Worm (Caenorhabditis elegans) whole organism, mixed stage, embryonic: Measurements from ENCODE around the gene famk-1.

ENCODE experiments used
- M03D4.4 ChIP-seq: sonication (generic microtip); optimal IDR thresholded peaks from 2 replicates; lab custom pipeline; 2017; ENCODE audit warnings: mild to moderate bottlenecking, missing genetic modification characterization, missing compliant biosample characterization
- bed-3 ChIP-seq: fragments of 200-800 bp; sonication (Bioruptor generic); optimal IDR thresholded peaks from 3 replicates; lab custom pipeline; 2018; ENCODE audit warnings: mild to moderate bottlenecking, missing genetic modification characterization, moderate library complexity, missing compliant biosample characterization
- blmp-1 ChIP-seq: fragments of 150-350 bp; optimal IDR thresholded peaks from 2 replicates; lab custom pipeline; 2014; ENCODE audit warnings: missing biosample characterization, missing genetic modification characterization
- ceh-39 ChIP-seq: fragments of 150-350 bp; optimal IDR thresholded peaks from 2 replicates; lab custom pipeline; 2014; ENCODE audit warnings: missing biosample characterization, missing genetic modification characterization
- ceh-43 ChIP-seq: fragments of 200-800 bp; sonication (Bioruptor generic); optimal IDR thresholded peaks from 2 replicates; lab custom pipeline; 2018; ENCODE audit warnings: mild to moderate bottlenecking, missing genetic modification characterization, moderate library complexity, missing compliant biosample characterization
- ceh-83 ChIP-seq: fragments of 200-800 bp; sonication (Bioruptor generic); optimal IDR thresholded peaks from 2 replicates; lab custom pipeline; 2018; ENCODE audit warnings: mild to moderate bottlenecking, missing genetic modification characterization, missing compliant biosample characterization
- ces-1 ChIP-seq: fragments of 150-350 bp; optimal IDR thresholded peaks from 2 replicates; lab custom pipeline; 2014; ENCODE audit warnings: missing biosample characterization, missing genetic modification reagents, missing genetic modification characterization
- cnd-1 ChIP-seq: fragments of 200-800 bp; sonication (Bioruptor generic); optimal IDR thresholded peaks from 2 replicates; lab custom pipeline; 2018; ENCODE audit warnings: mild to moderate bottlenecking, missing genetic modification characterization, missing compliant biosample characterization
- drap-1 ChIP-seq: fragments of 200-800 bp; sonication (Bioruptor generic); optimal IDR thresholded peaks from 3 replicates; lab custom pipeline; 2018; ENCODE audit warnings: mild to moderate bottlenecking, missing genetic modification characterization, missing compliant biosample characterization
- elt-1 ChIP-seq: sonication (generic microtip); optimal IDR thresholded peaks from 2 replicates; lab custom pipeline; 2017; ENCODE audit warnings: missing genetic modification characterization, mild to moderate bottlenecking, missing compliant biosample characterization, antibody characterized with exemption, moderate library complexity, borderline replicate concordance; ENCODE audit not compliant: insufficient read depth
- elt-3 ChIP-seq: fragments of 150-350 bp; optimal IDR thresholded peaks from 2 replicates; lab custom pipeline; 2014; ENCODE audit warnings: missing biosample characterization, missing genetic modification characterization
- flh-1 ChIP-seq: fragments of 200-800 bp; sonication (Bioruptor generic); optimal IDR thresholded peaks from 2 replicates; lab custom pipeline; 2018; ENCODE audit warnings: mild to moderate bottlenecking, missing genetic modification characterization, moderate library complexity, missing compliant biosample characterization
- ham-2 ChIP-seq: fragments of 200-800 bp; sonication (Bioruptor generic); optimal IDR thresholded peaks from 2 replicates; lab custom pipeline; 2018; ENCODE audit warnings: mild to moderate bottlenecking, missing genetic modification characterization, missing compliant biosample characterization
- hlh-1 ChIP-seq: fragments of 150-350 bp; optimal IDR thresholded peaks from 2 replicates; lab custom pipeline; 2014; ENCODE audit warnings: missing biosample characterization, missing genetic modification reagents, missing genetic modification characterization
- lin-13 ChIP-seq: fragments of 150-350 bp; optimal IDR thresholded peaks from 2 replicates; lab custom pipeline; 2014; ENCODE audit warnings: missing biosample characterization, missing genetic modification characterization
- lin-32 ChIP-seq: fragments of 200-800 bp; sonication (Bioruptor generic); optimal IDR thresholded peaks from 2 replicates; lab custom pipeline; 2018; ENCODE audit warnings: mild to moderate bottlenecking, missing genetic modification characterization, missing compliant biosample characterization
- lsy-2 ChIP-seq: fragments of 150-350 bp; optimal IDR thresholded peaks from 2 replicates; lab custom pipeline; 2014; ENCODE audit warnings: missing biosample characterization, missing genetic modification characterization
- mab-5 ChIP-seq: fragments of 150-350 bp; optimal IDR thresholded peaks from 2 replicates; lab custom pipeline; 2014; ENCODE audit warnings: missing biosample characterization, missing genetic modification characterization
- mep-1 ChIP-seq: fragments of 150-350 bp; optimal IDR thresholded peaks from 2 replicates; lab custom pipeline; 2017; ENCODE audit warnings: missing biosample characterization, missing genetic modification reagents, missing genetic modification characterization, inconsistent platforms
- mls-2 ChIP-seq: sonication (generic microtip); optimal IDR thresholded peaks from 2 replicates; lab custom pipeline; 2016; ENCODE audit warnings: mild to moderate bottlenecking, missing genetic modification characterization, moderate library complexity, missing compliant biosample characterization
- nhr-12 ChIP-seq: fragments of 150-350 bp; optimal IDR thresholded peaks from 2 replicates; lab custom pipeline; 2014; ENCODE audit warnings: missing biosample characterization, missing genetic modification characterization
- nhr-2 ChIP-seq: fragments of 150-350 bp; optimal IDR thresholded peaks from 2 replicates; lab custom pipeline; 2014; ENCODE audit warnings: missing biosample characterization, missing genetic modification characterization
- nhr-237 ChIP-seq: fragments of 150-350 bp; optimal IDR thresholded peaks from 2 replicates; lab custom pipeline; 2014; ENCODE audit warnings: missing biosample characterization, missing genetic modification characterization
- nhr-28 ChIP-seq: fragments of 150-350 bp; optimal IDR thresholded peaks from 2 replicates; lab custom pipeline; 2014; ENCODE audit warnings: missing biosample characterization, missing genetic modification characterization
- nhr-76 ChIP-seq: sonication (generic microtip); optimal IDR thresholded peaks from 2 replicates; lab custom pipeline; 2017; ENCODE audit warnings: missing biosample characterization, missing genetic modification characterization
- pha-4 ChIP-seq: fragments of 150-350 bp; optimal IDR thresholded peaks from 2 replicates; lab custom pipeline; 2018; ENCODE audit warnings: missing biosample characterization, missing genetic modification reagents, missing genetic modification characterization
- sem-2 ChIP-seq: fragments of 200-800 bp; sonication (Bioruptor generic); optimal IDR thresholded peaks from 2 replicates; lab custom pipeline; 2018; ENCODE audit warnings: mild to moderate bottlenecking, missing genetic modification characterization, missing compliant biosample characterization
- snpc-4 ChIP-seq: fragments of 150-350 bp; optimal IDR thresholded peaks from 2 replicates; lab custom pipeline; 2014; ENCODE audit warnings: missing biosample characterization, missing genetic modification characterization
- sptf-1 ChIP-seq: sonication (generic microtip); optimal IDR thresholded peaks from 2 replicates; lab custom pipeline; 2017; ENCODE audit warnings: mild to moderate bottlenecking, missing genetic modification characterization, moderate library complexity, missing compliant biosample characterization
- tbx-8 ChIP-seq: fragments of 200-800 bp; sonication (Bioruptor generic); optimal IDR thresholded peaks from 2 replicates; lab custom pipeline; 2018; ENCODE audit warnings: mild to moderate bottlenecking, missing genetic modification characterization, moderate library complexity, missing compliant biosample characterization
- unc-120 ChIP-seq: sonication (generic microtip); optimal IDR thresholded peaks from 2 replicates; lab custom pipeline; 2017; ENCODE audit warnings: missing genetic modification characterization, missing compliant biosample characterization; ENCODE audit not compliant: poor library complexity, severe bottlenecking
- unc-39 ChIP-seq: fragments of 150-350 bp; optimal IDR thresholded peaks from 2 replicates; lab custom pipeline; 2014; ENCODE audit warnings: missing biosample characterization, missing genetic modification characterization
- unc-62 ChIP-seq: fragments of 150-350 bp; optimal IDR thresholded peaks from 2 replicates; lab custom pipeline; 2014; ENCODE audit warnings: missing biosample characterization, missing genetic modification reagents, missing genetic modification characterization
- zip-8 ChIP-seq: fragments of 150-350 bp; optimal IDR thresholded peaks from 2 replicates; lab custom pipeline; 2014; ENCODE audit warnings: missing biosample characterization, missing genetic modification characterization
- ztf-11 ChIP-seq: fragments of 150-350 bp; optimal IDR thresholded peaks from 2 replicates; lab custom pipeline; 2014; ENCODE audit warnings: missing biosample characterization, missing genetic modification characterization

The famk-1 gene

DNA sequence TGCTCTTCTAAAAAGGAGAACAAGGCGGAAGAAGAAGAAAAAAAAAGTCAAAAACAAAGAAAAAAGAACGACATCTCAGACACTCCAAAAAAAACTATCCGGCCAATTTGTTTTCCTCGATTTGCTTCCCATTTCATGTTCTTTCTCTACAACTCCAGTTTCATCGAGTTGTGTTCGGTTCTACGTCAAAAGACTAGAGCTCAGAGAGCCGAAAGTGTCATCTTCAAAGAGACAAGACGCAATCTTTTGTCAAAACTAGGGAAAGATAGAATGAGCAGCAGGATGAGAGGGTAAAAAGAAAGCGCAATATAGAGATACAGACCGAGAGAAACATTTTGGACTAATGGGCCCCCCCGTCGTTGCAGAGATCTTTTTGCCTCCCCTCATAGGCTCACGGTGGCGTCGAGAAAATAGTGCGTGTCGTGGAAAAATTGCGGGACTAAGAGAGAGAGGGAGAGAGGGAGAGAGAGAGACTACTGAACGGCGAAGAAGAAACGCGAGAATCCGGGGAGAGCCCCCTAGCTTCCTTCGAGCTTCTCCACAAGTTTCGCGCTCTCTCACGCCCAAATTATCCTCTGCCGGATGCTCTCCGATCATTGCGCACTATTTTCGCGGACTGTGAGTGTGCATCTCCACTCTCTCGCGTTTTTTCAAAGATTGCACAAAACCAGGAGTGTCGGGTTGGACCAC lies 23.9 kb downstream of the famk-1 start (continued):
- TF ChIP-seq mep-1 (tag; lab: Kevin White, UChicago), result no peak
- no peak for TF ChIP-seq flh-1 (GFP tag; lab: Kevin White, UChicago)
- no peak for TF ChIP-seq lsy-2 (tag; lab: Kevin White, UChicago)
- no peak for TF ChIP-seq nhr-28 (tag; lab: Kevin White, UChicago)
- TF ChIP-seq lin-13 (tag; lab: Kevin White, UChicago), result no peak
- TF ChIP-seq hlh-1, result peak; percentile 65
- TF ChIP-seq nhr-12 (tag; lab: Kevin White, UChicago), result no peak
- no peak for TF ChIP-seq M03D4.4 (tag; lab: Kevin White, UChicago)
- TF ChIP-seq, all 35 proteins: peak for 9

DNA sequence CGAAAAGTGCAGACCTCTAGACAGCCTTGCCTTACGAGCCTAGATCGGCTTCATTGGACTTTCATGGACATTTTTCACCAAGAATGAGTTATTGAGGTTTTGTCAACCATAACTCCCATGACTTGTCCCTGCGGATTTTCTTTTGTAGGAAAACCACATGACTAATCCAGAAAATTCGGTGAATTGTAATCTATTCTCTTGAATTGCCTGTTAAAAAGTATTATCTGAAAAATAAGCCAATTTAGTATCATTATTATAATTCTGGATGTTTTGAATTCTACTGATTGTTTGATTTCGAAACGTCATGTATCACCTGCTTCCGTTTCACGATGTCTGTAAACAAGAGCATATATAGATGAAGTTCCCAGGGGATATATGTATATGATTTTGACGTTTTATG lies 24.5 kb downstream of the famk-1 start:
- no peak for TF ChIP-seq zip-8 (tag; lab: Kevin White, UChicago)
- TF ChIP-seq ces-1 (GFP tag; lab: Kevin White, UChicago), result no peak
- TF ChIP-seq hlh-1, result no peak
- no peak for TF ChIP-seq snpc-4 (tag; lab: Kevin White, UChicago)
- no peak for TF ChIP-seq bed-3 (GFP tag; lab: Kevin White, UChicago)
- TF ChIP-seq mep-1 (tag; lab: Kevin White, UChicago), result no peak

DNA sequence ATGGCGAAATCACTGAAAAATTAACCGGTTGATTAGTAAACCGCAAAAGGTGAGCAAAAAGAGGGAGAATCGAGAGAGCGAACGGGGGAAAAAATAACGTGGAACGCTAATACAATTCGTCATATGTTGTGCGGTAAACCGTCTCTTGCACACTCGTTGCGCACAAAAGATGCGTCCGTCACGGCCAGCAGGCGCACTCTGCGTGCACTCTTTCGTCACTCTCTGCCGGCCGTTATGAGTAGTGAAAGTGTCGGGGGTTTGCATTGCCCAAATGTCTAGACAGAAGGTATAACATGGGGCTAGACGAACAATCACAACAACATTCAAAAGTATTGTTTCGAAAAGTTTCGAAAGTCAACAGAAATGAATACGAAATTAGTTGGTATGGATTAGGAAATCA lies 31.6 kb downstream of the famk-1 start, which contains the start of gene pkhm-2:
Gene pkhm-2, minus strand, starts transcription at position 12 of the 400 bp plus-strand sequence.
- TF ChIP-seq sem-2 (GFP tag; lab: Kevin White, UChicago) (no peak), snpc-4 (tag; lab: Kevin White, UChicago) (no peak), M03D4.4 (tag; lab: Kevin White, UChicago) (peak; percentile 52), elt-3 (tag; lab: Kevin White, UChicago) (peak; percentile 9), nhr-237 (tag; lab: Kevin White, UChicago) (peak; percentile 13), ceh-43 (no peak), lin-13 (tag; lab: Kevin White, UChicago) (peak; percentile 96), nhr-76 (no peak), ceh-83 (GFP tag; lab: Kevin White, UChicago) (peak; percentile 44), lsy-2 (tag; lab: Kevin White, UChicago) (peak; percentile 40), hlh-1 (peak; percentile 38), unc-39 (tag; lab: Kevin White, UChicago) (no peak), nhr-12 (tag; lab: Kevin White, UChicago) (peak; percentile 7), ceh-39 (tag; lab: Kevin White, UChicago) (no peak), tbx-8 (GFP tag; lab: Kevin White, UChicago) (no peak), drap-1 (GFP tag; lab: Kevin White, UChicago) (peak; percentile 81), cnd-1 (peak; percentile 71), ztf-11 (peak; percentile 15), nhr-28 (tag; lab: Kevin White, UChicago) (no peak), mep-1 (tag; lab: Kevin White, UChicago) (peak; percentile 73), blmp-1 (tag; lab: Kevin White, UChicago) (peak; percentile 70), flh-1 (GFP tag; lab: Kevin White, UChicago) (peak; percentile 22), pha-4 (tag; lab: Kevin White, UChicago) (peak; percentile 89), nhr-2 (no peak), elt-1 (no peak), sptf-1 (tag; lab: Kevin White, UChicago) (peak; percentile 71), unc-120 (tag; lab: Kevin White, UChicago) (peak; percentile 44), unc-62 (GFP tag; lab: Kevin White, UChicago) (no peak), lin-32 (GFP tag; lab: Kevin White, UChicago) (peak; percentile 37), ham-2 (peak; percentile 38), mls-2 (no peak), bed-3 (GFP tag; lab: Kevin White, UChicago) (no peak), ces-1 (GFP tag; lab: Kevin White, UChicago) (no peak), zip-8 (tag; lab: Kevin White, UChicago) (no peak), mab-5 (tag; lab: Kevin White, UChicago) (no peak)
